Worm (Caenorhabditis elegans): ENCODE data around the gene ZK856.7.

Gene ZK856.7

DNA sequence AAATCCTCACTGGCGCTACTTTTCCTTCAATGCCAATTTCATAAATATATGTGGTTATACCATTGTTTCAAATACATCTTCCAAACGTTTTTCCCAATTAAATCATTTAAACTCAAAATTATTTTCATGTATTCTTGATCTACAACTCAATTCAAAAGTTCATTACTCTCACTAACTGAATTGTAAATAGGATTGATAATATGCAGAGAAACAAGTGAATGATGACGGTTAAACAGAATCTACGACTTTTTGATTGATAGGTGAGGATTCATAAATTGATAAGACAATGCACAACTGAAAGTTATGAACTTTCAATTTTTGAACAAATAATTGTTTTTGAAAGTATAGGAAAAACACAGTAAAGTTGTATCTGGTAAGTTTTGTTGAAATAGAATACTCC, 10.7 kb upstream of the ZK856.7 start:
- no peak for TF ChIP-seq unc-62 (GFP tag; optimal IDR thresholded peaks at IDR 0.05)

DNA sequence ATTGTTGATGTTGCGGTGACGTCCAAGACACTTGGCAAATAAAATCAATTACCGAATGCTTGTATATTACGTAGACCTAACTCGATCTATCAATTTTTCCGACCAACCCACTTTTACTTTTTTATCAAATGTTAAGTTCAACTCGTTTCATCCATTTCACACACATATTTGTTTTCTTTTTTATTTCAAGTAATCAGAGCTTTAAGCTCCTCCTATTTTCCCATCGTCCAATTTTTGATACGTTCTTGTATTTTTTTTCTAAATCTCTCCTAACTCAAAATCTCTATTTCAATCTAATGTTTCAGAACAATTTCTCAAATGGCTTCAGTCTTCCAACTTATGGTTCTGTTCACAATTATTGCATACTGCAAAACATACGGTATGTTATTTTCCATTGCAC, 3.5 kb upstream of the ZK856.7 start, which contains the start of gene ZK856.6:
ZK856.6 (plus strand) TSS at position 301 of the 400 bp plus-strand sequence.
- TF ChIP-seq unc-62 (GFP tag; optimal IDR thresholded peaks at IDR 0.05), result no peak

DNA sequence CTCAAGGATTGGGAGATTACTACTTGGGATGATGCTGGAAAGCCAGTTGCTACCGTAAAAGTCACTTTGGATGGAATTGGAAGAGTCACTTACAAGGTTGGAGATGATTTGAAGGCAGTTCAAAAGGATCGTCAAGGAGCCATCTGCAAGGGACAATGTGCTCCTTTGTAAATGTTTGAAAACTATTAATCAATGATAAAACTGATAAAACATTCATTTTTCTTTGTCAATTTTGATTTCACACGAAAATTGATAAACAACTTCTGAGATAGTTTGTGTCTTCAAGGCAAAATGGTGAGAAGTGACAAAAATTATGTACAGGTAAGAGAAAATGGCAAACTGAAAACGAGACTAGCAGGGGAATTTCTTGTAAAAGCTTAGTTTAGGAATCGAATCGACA, 442 bp downstream of the ZK856.7 start:
- no peak for TF ChIP-seq unc-62 (GFP tag; optimal IDR thresholded peaks at IDR 0.05)

DNA sequence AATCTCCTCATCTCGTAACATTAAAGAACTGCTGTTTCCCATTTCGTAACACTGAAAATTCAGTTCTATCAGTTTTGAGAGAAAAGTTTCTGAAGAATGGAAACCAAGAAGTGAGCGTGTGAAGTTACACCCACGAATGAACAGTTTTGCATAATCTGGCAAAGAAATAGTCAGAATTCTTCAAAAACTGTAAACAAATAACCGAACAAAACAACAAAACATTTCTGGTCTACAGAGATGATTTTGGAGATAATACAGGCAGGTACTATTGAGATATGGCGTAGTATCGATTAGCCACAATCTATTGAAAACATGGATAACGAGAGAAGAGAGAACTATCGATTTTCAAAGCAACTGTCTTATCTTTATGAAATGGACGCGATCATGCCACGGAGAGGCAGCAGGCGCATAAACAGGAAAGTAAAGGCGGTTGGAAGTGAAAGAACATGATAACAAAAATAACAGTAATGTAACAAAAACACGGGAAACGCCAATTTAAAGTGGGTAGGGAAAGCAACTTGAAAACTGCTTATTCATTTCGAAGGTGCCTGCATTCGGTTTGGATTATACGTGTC, 1.6 kb downstream of the ZK856.7 start, which contains the start of gene chpf-1:
chpf-1 (minus strand) TSS at position 51 of the 575 bp plus-strand sequence.
- no peak for TF ChIP-seq unc-62 (GFP tag; optimal IDR thresholded peaks at IDR 0.05)

DNA sequence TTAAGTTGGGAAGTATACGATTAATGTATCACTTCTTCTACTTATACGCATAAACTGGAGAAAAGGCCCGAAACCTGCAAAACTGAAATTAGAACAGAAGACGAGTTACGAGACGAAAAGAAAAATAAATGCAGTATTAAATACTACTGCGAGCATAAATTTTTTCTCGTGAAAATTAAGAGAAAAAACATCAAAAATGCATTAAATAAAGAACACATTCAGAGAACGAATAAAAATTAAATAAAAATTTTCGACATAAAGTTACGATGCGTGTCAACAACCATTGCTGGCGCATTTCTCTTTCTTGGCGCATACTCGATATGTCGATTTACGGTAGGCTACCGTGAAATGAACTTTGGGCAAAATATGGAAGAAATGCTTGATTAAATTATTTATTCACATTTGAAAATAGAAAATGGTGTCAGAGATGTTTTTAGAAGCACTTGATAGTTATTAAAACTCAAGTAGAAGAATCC, 3.0 kb downstream of the ZK856.7 start, which contains the start of the genes ZK856.19 and ZK856.11:
ZK856.19 (minus strand) TSS at position 51 of the 476 bp plus-strand sequence.
ZK856.11 (minus strand) TSS at position 76 of the 476 bp plus-strand sequence.
- no peak for TF ChIP-seq unc-62 (GFP tag; optimal IDR thresholded peaks at IDR 0.05)

DNA sequence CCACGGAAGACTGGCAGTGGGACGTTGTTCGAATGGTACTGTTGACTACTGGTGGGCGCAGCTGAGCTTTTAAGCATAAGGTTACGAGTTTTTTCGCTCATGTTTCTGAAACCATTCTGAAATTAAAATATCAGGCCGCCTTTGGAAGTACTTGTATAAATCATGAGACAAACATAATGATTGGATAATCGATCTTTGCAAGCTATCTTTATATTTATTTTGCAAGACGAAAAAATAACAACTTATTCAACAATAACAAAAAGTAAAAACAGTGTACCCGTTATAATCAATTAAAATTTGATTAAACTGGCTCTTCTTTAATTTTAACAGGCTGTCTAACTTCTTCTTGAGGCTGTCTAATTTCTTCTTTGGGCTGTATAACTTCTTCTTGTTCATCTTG, 3.6 kb downstream of the ZK856.7 start, which contains the start of gene ZK856.16:
ZK856.16 (minus strand) TSS at position 101 of the 400 bp plus-strand sequence.
- TF ChIP-seq unc-62 (GFP tag; optimal IDR thresholded peaks at IDR 0.05), result no peak

DNA sequence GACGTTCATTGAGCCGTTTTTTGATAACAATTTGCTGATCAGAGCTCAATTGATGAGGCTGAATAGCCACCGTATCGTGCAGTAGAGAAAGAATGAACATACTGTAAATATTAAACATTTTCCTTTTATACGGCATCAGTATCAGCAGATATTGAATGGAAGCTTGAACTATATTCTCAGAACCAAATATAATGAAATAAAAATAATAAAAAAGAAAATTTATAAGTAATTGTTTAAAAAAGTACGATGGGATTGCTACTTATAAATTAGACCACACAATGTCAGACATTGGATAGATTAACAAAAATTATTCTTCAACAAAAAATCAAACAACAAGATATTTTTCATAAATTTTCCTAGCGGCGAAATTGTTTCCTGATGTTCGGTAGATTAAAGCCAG, 4.6 kb downstream of the ZK856.7 start, which contains the start of gene rpc-25:
rpc-25 (minus strand) TSS at position 101 of the 400 bp plus-strand sequence.
- TF ChIP-seq unc-62 (GFP tag; optimal IDR thresholded peaks at IDR 0.05), result no peak

DNA sequence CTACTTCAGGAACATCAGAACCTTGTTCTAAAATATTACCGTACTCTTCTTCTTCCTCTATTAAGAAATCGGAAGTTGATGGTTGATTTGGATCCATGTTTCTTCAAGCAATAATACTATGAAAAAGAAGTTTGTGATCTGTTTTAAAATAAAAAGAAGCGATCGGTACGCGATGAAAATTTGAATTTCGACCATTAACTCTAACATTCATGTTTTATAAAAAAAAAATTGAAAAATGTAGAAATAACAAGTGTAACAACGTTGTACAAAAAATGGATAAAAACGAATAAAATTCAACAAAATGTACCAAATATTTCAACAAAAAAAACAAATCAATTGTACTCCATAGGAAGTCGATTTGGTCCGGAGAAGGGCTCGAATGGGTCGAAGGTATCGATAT, 8.3 kb downstream of the ZK856.7 start, which contains the start of gene tftc-3:
tftc-3 (minus strand) TSS at position 101 of the 400 bp plus-strand sequence.
- TF ChIP-seq unc-62 (GFP tag; optimal IDR thresholded peaks at IDR 0.05), result no peak

DNA sequence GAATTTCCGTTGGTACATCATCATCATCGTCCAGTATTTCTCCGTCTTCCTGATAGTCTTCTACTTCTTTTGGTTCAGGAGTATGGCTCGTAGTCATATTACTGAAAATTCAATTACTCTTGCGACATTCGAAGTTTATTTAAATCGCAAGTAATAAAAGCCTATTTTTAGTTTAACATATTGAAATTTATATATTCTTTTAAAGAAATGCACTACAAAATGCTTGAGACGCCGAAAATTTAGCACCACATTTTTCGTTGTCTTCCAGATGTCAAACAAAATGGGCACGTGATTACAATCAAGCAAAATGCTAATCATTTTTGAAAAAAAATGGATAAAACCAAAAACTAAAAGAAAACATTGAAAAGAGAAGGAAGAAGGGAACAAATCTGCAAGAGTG, 10.1 kb downstream of the ZK856.7 start, which contains the start of gene zhit-3:
zhit-3 (minus strand) TSS at position 101 of the 400 bp plus-strand sequence.
- no peak for TF ChIP-seq unc-62 (GFP tag; optimal IDR thresholded peaks at IDR 0.05)

DNA sequence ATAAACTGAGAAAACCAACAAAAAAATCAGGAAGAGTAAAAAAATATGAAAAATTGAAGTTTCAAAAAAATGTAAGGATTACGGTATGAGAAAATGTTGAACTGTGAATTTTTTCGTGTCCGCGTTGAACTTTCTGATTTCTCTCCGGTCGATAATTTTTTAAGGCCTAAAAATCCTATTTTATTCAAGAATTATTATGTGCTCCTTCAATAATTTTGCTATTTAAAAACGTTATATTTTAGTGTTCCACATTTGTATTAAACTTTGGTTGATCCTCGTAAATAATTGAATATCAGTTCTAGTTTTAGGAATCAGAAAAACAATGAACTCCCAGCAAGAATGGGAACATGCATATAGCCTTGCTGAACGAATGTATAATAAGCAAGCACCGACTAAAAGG, 10.7 kb downstream of the ZK856.7 start, which contains the start of gene hpo-40:
hpo-40 (plus strand) TSS at position 301 of the 400 bp plus-strand sequence.
- TF ChIP-seq unc-62 (GFP tag; optimal IDR thresholded peaks at IDR 0.05), result no peak

DNA sequence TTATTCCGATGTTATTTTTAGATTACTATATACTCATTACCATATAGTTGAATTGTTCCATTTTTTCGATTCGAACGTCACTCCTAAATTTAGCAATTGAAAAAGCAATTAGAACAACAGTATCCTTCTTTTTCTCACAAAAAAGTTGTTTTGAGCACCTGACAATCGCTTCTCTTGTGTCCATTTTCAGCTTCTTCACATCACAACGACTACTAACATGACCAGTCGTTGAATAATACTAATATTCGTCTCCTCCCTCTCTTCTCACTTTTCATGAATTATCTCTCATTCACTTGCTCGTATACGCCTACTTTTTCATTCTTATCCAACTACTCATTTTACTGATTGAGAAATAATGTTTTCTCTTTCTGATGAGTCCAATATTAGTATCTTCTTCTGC, 14.8 kb downstream of the ZK856.7 start, which contains the start of gene ZK856.14:
ZK856.14 (plus strand) TSS at position 301 of the 400 bp plus-strand sequence.
- TF ChIP-seq unc-62 (GFP tag; optimal IDR thresholded peaks at IDR 0.05), result no peak

DNA sequence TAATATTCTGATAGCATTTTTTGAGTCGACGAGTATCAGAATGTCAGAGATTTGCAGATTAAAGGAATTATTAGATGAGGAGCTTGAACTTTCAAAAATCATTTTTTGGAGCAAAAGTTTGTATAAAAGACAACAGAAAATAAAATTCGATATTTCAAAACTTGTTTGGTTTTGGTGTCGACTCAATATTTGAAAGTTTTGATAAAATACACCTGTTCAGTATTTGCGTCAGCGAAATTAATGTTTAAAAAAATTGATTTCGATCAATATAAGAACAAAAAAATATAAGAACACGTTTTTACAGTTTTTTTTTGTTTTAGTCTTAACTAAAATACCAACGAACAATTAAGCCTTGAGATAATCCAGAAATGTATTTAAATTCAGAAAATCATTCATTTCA, 18.7 kb downstream of the ZK856.7 start, which contains the start of gene C12D8.13:
C12D8.13 (minus strand) TSS at position 101 of the 400 bp plus-strand sequence.
- TF ChIP-seq unc-62 (GFP tag; optimal IDR thresholded peaks at IDR 0.05), result no peak

DNA sequence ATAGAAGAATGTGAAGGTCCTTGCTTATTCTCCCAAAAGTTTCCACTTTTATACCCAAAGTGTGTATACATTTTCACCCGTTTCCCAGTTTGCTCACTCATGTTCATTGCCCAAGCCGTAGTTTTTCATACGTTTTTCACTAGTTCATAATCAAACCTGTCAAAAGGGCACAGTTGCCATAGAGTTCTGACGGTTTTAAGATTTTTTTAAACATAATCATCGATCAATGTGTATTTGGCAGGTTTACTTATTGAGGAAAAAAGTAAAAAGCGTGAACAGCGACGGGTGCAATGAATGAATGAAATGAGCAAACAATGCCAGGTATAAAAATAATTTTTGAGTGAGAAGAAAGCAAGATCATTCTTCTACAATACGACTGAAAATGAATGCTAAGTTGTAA, 19.4 kb downstream of the ZK856.7 start, which contains the start of the genes fipr-5 and fipr-9:
fipr-5 (minus strand) TSS at position 101 of the 400 bp plus-strand sequence.
fipr-9 (plus strand) TSS at position 346 of the 400 bp plus-strand sequence.
- no peak for TF ChIP-seq unc-62 (GFP tag; optimal IDR thresholded peaks at IDR 0.05)

DNA sequence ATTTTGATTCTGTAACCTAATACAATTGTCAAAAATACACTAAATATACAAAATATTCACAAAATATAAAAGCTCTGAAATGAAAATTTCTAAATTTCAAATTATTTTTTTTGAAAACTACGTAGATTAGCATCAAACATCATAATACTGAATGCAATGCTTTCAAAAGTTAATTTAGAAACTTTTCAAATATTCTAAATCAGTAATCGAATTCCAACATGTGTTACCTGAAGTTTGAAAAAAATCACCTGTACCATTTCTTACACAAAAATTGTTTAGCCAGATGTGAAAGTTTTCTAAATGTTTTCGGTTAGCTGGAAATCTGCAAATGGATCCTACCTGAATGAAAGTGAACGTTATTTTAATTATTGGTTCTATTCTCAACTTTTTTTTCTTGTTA, 20.1 kb downstream of the ZK856.7 start, which contains the start of gene C12D8.20:
C12D8.20 (plus strand) TSS at position 301 of the 400 bp plus-strand sequence.
- TF ChIP-seq unc-62 (GFP tag; optimal IDR thresholded peaks at IDR 0.05), result no peak

DNA sequence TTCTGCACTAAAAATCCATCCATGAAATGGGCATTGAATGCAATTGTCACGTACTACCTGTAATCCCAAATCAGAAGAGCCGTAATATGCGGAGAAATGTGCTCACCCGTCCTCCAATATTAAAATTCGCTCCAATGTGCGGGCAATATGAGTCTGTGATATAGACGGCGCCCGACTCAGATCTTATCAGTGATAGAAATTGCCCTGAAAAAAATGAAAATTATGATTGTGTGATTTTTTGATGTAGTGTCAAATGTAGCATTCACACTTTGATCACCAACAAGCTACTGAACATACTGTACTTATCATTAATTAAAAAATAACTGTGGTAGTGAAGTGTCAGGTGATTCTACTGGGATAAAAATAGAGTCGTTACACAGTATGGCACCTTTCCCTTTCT, 22.7 kb downstream of the ZK856.7 start:
- TF ChIP-seq unc-62 (GFP tag; optimal IDR thresholded peaks at IDR 0.05), result no peak

DNA sequence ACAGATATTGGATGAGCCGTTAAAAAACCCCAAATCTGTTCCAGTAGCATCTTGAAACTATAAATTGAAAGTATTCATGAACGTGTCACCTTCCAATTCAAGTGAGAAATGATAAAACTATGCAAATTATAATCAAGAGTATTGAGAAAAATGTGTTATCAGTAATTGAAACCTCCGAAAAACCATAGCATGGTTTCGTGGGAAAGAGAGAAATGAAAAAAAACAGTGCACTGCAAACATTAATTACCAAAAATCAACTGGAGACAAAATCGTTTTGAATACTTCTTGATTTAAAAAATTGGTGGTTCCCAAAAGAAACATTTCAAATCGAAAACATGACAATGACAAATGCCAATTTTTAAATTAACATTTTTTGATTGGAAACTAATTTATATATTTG, 23.7 kb downstream of the ZK856.7 start, which contains the start of gene daf-36:
daf-36 (minus strand) TSS at position 101 of the 400 bp plus-strand sequence.
- no peak for TF ChIP-seq unc-62 (GFP tag; optimal IDR thresholded peaks at IDR 0.05)
